Fruit fly (Drosophila melanogaster) whole organism, embryonic: ENCODE measurements around the gene CG43346.

ENCODE experiments used
- Antp ChIP-seq: fragments of 200-800 bp; sonication (Bioruptor generic); optimal IDR thresholded peaks from 3 replicates; lab custom pipeline; 2016; ENCODE audit warnings: missing biosample characterization, missing genetic modification characterization
- B-H2 ChIP-seq: fragments of 200-800 bp; sonication (Bioruptor generic); optimal IDR thresholded peaks from 2 replicates; lab custom pipeline; 2018; ENCODE audit warnings: missing biosample characterization, mild to moderate bottlenecking, missing genetic modification characterization
- BEAF-32 ChIP-seq: fragments of 200-800 bp; sonication (Bioruptor generic); optimal IDR thresholded peaks from 3 replicates; lab custom pipeline; 2017; ENCODE audit warnings: missing biosample characterization, missing genetic modification characterization, mild to moderate bottlenecking, moderate library complexity, missing genetic modification reagents
- Bdp1 ChIP-seq: fragments of 200-800 bp; sonication (Bioruptor generic); optimal IDR thresholded peaks from 3 replicates; lab custom pipeline; 2016; ENCODE audit warnings: missing biosample characterization, missing genetic modification characterization
- CG12769 ChIP-seq: fragments of 200-800 bp; sonication (Bioruptor generic); optimal IDR thresholded peaks from 2 replicates; lab custom pipeline; 2019; ENCODE audit warnings: missing biosample characterization, mild to moderate bottlenecking, missing genetic modification characterization, moderate library complexity
- CG13287 ChIP-seq: fragments of 200-800 bp; sonication (Bioruptor generic); IDR thresholded peaks from 2 replicates; pipeline ENCODE4 v1.3.6; 2022; ENCODE audit warnings: missing biosample characterization, missing genetic modification characterization; ENCODE audit not compliant: partially characterized antibody
- CG13624 ChIP-seq: fragments of 200-800 bp; sonication (Bioruptor generic); optimal IDR thresholded peaks from 2 replicates; lab custom pipeline; 2016; ENCODE audit warnings: missing biosample characterization, missing genetic modification characterization
- CG14014 ChIP-seq: fragments of 200-800 bp; sonication (Bioruptor generic); IDR thresholded peaks from 2 replicates; pipeline ENCODE4 v1.3.6; 2022; ENCODE audit warnings: missing biosample characterization, missing genetic modification characterization
- CG14965 ChIP-seq: fragments of 200-800 bp; sonication (Bioruptor generic); optimal IDR thresholded peaks from 2 replicates; lab custom pipeline; 2016; ENCODE audit warnings: missing biosample characterization, missing genetic modification characterization, borderline replicate concordance
- CG15696 ChIP-seq: fragments of 200-800 bp; sonication (Bioruptor generic); optimal IDR thresholded peaks from 2 replicates; lab custom pipeline; 2019; ENCODE audit warnings: missing biosample characterization, mild to moderate bottlenecking, missing genetic modification characterization, moderate library complexity
- CG16863 ChIP-seq: fragments of 200-800 bp; sonication (Bioruptor generic); optimal IDR thresholded peaks from 3 replicates; lab custom pipeline; 2016; ENCODE audit warnings: missing biosample characterization, missing genetic modification characterization
- CG17361 ChIP-seq: fragments of 200-800 bp; sonication (Bioruptor generic); IDR thresholded peaks from 3 replicates; pipeline ENCODE4 v1.3.6; 2022; ENCODE audit warnings: missing biosample characterization, missing genetic modification characterization
- CG17829 ChIP-seq: fragments of 200-800 bp; optimal IDR thresholded peaks from 2 replicates; lab custom pipeline; 2019; ENCODE audit warnings: missing biosample characterization, mild to moderate bottlenecking, missing genetic modification characterization, moderate library complexity
- CG18599 ChIP-seq: fragments of 200-800 bp; sonication (Bioruptor generic); optimal IDR thresholded peaks from 3 replicates; lab custom pipeline; 2017; ENCODE audit warnings: missing biosample characterization, missing genetic modification characterization, mild to moderate bottlenecking, moderate library complexity, missing genetic modification reagents
- CG30403 ChIP-seq: fragments of 200-800 bp; sonication (Bioruptor generic); optimal IDR thresholded peaks from 3 replicates; lab custom pipeline; 2016; ENCODE audit warnings: missing biosample characterization, missing genetic modification characterization
- CG42726 ChIP-seq: fragments of 200-800 bp; sonication (Bioruptor generic); IDR thresholded peaks from 2 replicates; pipeline ENCODE4 v1.3.6; 2022; ENCODE audit warnings: missing biosample characterization, missing genetic modification characterization; ENCODE audit not compliant: partially characterized antibody
- CG6683 ChIP-seq: fragments of 200-800 bp; sonication (Bioruptor generic); optimal IDR thresholded peaks from 2 replicates; lab custom pipeline; 2017; ENCODE audit warnings: missing biosample characterization, mild to moderate bottlenecking, missing genetic modification characterization, missing genetic modification reagents
- CG6689 ChIP-seq: fragments of 200-800 bp; sonication (Bioruptor generic); IDR thresholded peaks from 2 replicates; pipeline ENCODE4 v1.3.6; 2022; ENCODE audit warnings: missing biosample characterization, missing genetic modification characterization
- CG8388 ChIP-seq: fragments of 200-800 bp; sonication (Bioruptor generic); optimal IDR thresholded peaks from 2 replicates; lab custom pipeline; 2019; ENCODE audit warnings: missing biosample characterization, mild to moderate bottlenecking, missing genetic modification characterization, moderate library complexity
- CHES-1-like ChIP-seq: fragments of 200-800 bp; sonication (Bioruptor generic); optimal IDR thresholded peaks from 2 replicates; lab custom pipeline; 2016; ENCODE audit warnings: missing biosample characterization, missing genetic modification characterization
- CrebB ChIP-seq: fragments of 200-800 bp; sonication (Bioruptor generic); optimal IDR thresholded peaks from 3 replicates; lab custom pipeline; 2018; ENCODE audit warnings: missing biosample characterization, mild to moderate bottlenecking, missing genetic modification characterization
- Drgx ChIP-seq: fragments of 200-800 bp; sonication (Bioruptor generic); IDR thresholded peaks from 2 replicates; pipeline ENCODE4 v1.3.6; 2022; ENCODE audit warnings: missing biosample characterization, missing genetic modification characterization
- Eip74EF ChIP-seq, 2 experiments: fragments of 200-800 bp in 1 of 2; fragments of >200 bp in 1 of 2; sonication (Bioruptor generic) in 1 of 2; optimal IDR thresholded peaks; 2 replicates each; lab custom pipeline; 2017 to 2019; ENCODE audit warnings: missing biosample characterization in 2 of 2, missing genetic modification characterization in 2 of 2, mild to moderate bottlenecking in 1 of 2, moderate library complexity in 1 of 2
- MESR4 ChIP-seq: fragments of 200-800 bp; sonication (Bioruptor generic); optimal IDR thresholded peaks from 2 replicates; lab custom pipeline; 2018; ENCODE audit warnings: missing biosample characterization, mild to moderate bottlenecking, missing genetic modification characterization, moderate library complexity
- Max ChIP-seq: fragments of 200-800 bp; sonication (Bioruptor generic); optimal IDR thresholded peaks from 2 replicates; lab custom pipeline; 2016; ENCODE audit warnings: missing biosample characterization, mild to moderate bottlenecking, missing genetic modification characterization
- Meics ChIP-seq: fragments of 200-800 bp; sonication (Bioruptor generic); optimal IDR thresholded peaks from 2 replicates; lab custom pipeline; 2017; ENCODE audit warnings: missing biosample characterization, mild to moderate bottlenecking, missing genetic modification characterization
- NFAT ChIP-seq: fragments of 200-800 bp; sonication (Bioruptor generic); IDR thresholded peaks from 2 replicates; pipeline ENCODE4 v1.3.6; 2022; ENCODE audit warnings: missing biosample characterization, missing genetic modification characterization
- NfI ChIP-seq: fragments of 200-800 bp; sonication (Bioruptor generic); optimal IDR thresholded peaks from 3 replicates; lab custom pipeline; 2018; ENCODE audit warnings: missing biosample characterization, mild to moderate bottlenecking, missing genetic modification characterization, moderate library complexity
- Ssrp ChIP-seq: fragments of 200-800 bp; sonication (Bioruptor generic); optimal IDR thresholded peaks from 2 replicates; lab custom pipeline; 2018; ENCODE audit warnings: missing biosample characterization, mild to moderate bottlenecking, missing genetic modification characterization, moderate library complexity
- YL-1 ChIP-seq: fragments of 200-800 bp; sonication (Bioruptor generic); optimal IDR thresholded peaks from 3 replicates; lab custom pipeline; 2017; ENCODE audit warnings: missing biosample characterization, mild to moderate bottlenecking, missing genetic modification characterization
- abd-A ChIP-seq: fragments of 200-800 bp; sonication (Bioruptor generic); optimal IDR thresholded peaks from 3 replicates; lab custom pipeline; 2019; ENCODE audit warnings: missing biosample characterization, mild to moderate bottlenecking, missing genetic modification characterization, moderate library complexity
- az2 ChIP-seq: fragments of 200-800 bp; sonication (Bioruptor generic); optimal IDR thresholded peaks from 3 replicates; lab custom pipeline; 2016; ENCODE audit warnings: missing biosample characterization, missing genetic modification characterization
- btn ChIP-seq: fragments of 200-800 bp; sonication (Bioruptor generic); optimal IDR thresholded peaks from 2 replicates; lab custom pipeline; 2016; ENCODE audit warnings: missing biosample characterization, missing genetic modification characterization
- cad ChIP-seq: fragments of >200 bp; optimal IDR thresholded peaks from 2 replicates; lab custom pipeline; 2017; ENCODE audit warnings: missing biosample characterization, missing genetic modification characterization
- dan ChIP-seq: fragments of 200-800 bp; sonication (Bioruptor generic); IDR thresholded peaks from 2 replicates; pipeline ENCODE4 v1.3.6; 2022; ENCODE audit warnings: missing biosample characterization, missing genetic modification characterization
- dpn ChIP-seq, 2 experiments: fragments of 200-800 bp; sonication (Bioruptor generic); optimal IDR thresholded peaks; 3 replicates each; lab custom pipeline; 2016; ENCODE audit warnings: missing biosample characterization in 2 of 2, missing genetic modification characterization in 2 of 2
- eve ChIP-seq, 2 experiments: fragments of >200 bp; optimal IDR thresholded peaks; 2 replicates each; lab custom pipeline; 2017; ENCODE audit warnings: missing biosample characterization in 2 of 2, missing genetic modification characterization in 2 of 2
- fru ChIP-seq: fragments of >200 bp; optimal IDR thresholded peaks from 2 replicates; lab custom pipeline; 2017
- gsb ChIP-seq: fragments of 200-800 bp; sonication (Bioruptor generic); IDR thresholded peaks from 2 replicates; pipeline ENCODE4 v1.3.6; 2022; ENCODE audit warnings: missing biosample characterization, missing genetic modification characterization
- hb ChIP-seq: fragments of 200-800 bp; sonication (Bioruptor generic); IDR thresholded peaks from 3 replicates; pipeline ENCODE4 v1.3.6; 2022; ENCODE audit warnings: missing biosample characterization, missing genetic modification characterization; ENCODE audit not compliant: partially characterized antibody
- lilli ChIP-seq: fragments of 200-800 bp; sonication (Bioruptor generic); optimal IDR thresholded peaks from 3 replicates; lab custom pipeline; 2016; ENCODE audit warnings: missing biosample characterization, missing genetic modification characterization
- mirr ChIP-seq: fragments of 200-800 bp; sonication (Bioruptor generic); optimal IDR thresholded peaks from 3 replicates; lab custom pipeline; 2018; ENCODE audit warnings: missing biosample characterization, mild to moderate bottlenecking, missing genetic modification characterization
- pfk ChIP-seq: fragments of 200-800 bp; sonication (Bioruptor generic); optimal IDR thresholded peaks from 2 replicates; lab custom pipeline; 2018; ENCODE audit warnings: missing biosample characterization, mild to moderate bottlenecking, missing genetic modification characterization, moderate library complexity
- pzg ChIP-seq: fragments of 200-800 bp; sonication (Bioruptor generic); optimal IDR thresholded peaks from 3 replicates; lab custom pipeline; 2018; ENCODE audit warnings: missing biosample characterization, mild to moderate bottlenecking, missing genetic modification characterization, moderate library complexity
- ro ChIP-seq: fragments of 200-800 bp; sonication (Bioruptor generic); IDR thresholded peaks from 2 replicates; pipeline ENCODE4 v1.3.6; 2022; ENCODE audit warnings: missing biosample characterization, missing genetic modification characterization
- scrt ChIP-seq: fragments of 200-800 bp; sonication (Bioruptor generic); optimal IDR thresholded peaks from 2 replicates; lab custom pipeline; 2018; ENCODE audit warnings: missing biosample characterization, mild to moderate bottlenecking, missing genetic modification characterization, moderate library complexity
- sisA ChIP-seq: fragments of 200-800 bp; sonication (Bioruptor generic); IDR thresholded peaks from 2 replicates; pipeline ENCODE4 v1.3.6; 2022; ENCODE audit warnings: missing biosample characterization, missing genetic modification characterization
- tll ChIP-seq, 2 experiments: fragments of 200-800 bp in 1 of 2; fragments of >200 bp in 1 of 2; sonication (Bioruptor generic) in 1 of 2; optimal IDR thresholded peaks; 2 replicates each; lab custom pipeline; 2017 to 2019; ENCODE audit warnings: missing biosample characterization in 2 of 2, missing genetic modification characterization in 2 of 2, mild to moderate bottlenecking in 1 of 2, moderate library complexity in 1 of 2

CG43346 gene

dm6 chr2L:21168295-21169159 lies at the start of gene CG43346, which contains the start of the genes mAcon1 and CG43345 (continued):
- TF ChIP-seq Drgx (GFP tag; lab: Robert Waterston, UW) (peak; percentile 47; the same call in 1 of the 2 replicates), CG18599 (peak; percentile 86), fru (lab: Kevin White, UChicago) (no peak), NFAT (no peak), CG13287 (GFP tag; lab: Robert Waterston, UW) (no peak; the same call in 1 of the 2 replicates), CG30403 (peak; percentile 87), CG8388 (GFP tag; lab: Kevin White, UChicago) (no peak), Meics (GFP tag; lab: Kevin White, UChicago) (peak; percentile 83), CG6689 (peak; percentile 51; the same call in 1 of the 2 replicates), sisA (GFP tag; lab: Robert Waterston, UW) (peak; percentile 60), Max (GFP tag; lab: Kevin White, UChicago) (peak; percentile 82), CG12769 (tag; lab: Kevin White, UChicago) (no peak), lilli (GFP tag; lab: Kevin White, UChicago) (peak; percentile 89), MESR4 (GFP tag; lab: Kevin White, UChicago) (peak; percentile 27), Bdp1 (peak; percentile 86), hb (GFP tag; lab: Robert Waterston, UW) (no peak), Ssrp (tag; lab: Kevin White, UChicago) (peak; percentile 70), abd-A (no peak), YL-1 (GFP tag; lab: Kevin White, UChicago) (peak; percentile 53), CrebB (tag; lab: Kevin White, UChicago) (peak; percentile 58), dpn (GFP tag; optimal IDR thresholded peaks at IDR 0.05; lab: Kevin White, UChicago) (peak; percentile 80 to 91), gsb (GFP tag; lab: Robert Waterston, UW) (no peak), ro (no peak), tll (GFP tag; optimal IDR thresholded peaks at IDR 0.05; lab: Kevin White, UChicago) (peak; percentile 15 to 83), CG14965 (GFP tag; lab: Kevin White, UChicago) (peak; percentile 26), cad (GFP tag; lab: Kevin White, UChicago) (no peak), scrt (GFP tag; lab: Kevin White, UChicago) (no peak), Antp (GFP tag; lab: Kevin White, UChicago) (peak; percentile 87), CG14014 (GFP tag; lab: Robert Waterston, UW) (peak; percentile 75), CG16863 (peak; percentile 81), CG17361 (GFP tag; lab: Robert Waterston, UW) (no peak; the same call in 2 of the 3 replicates), btn (GFP tag; lab: Kevin White, UChicago) (peak; percentile 51), dan (GFP tag; lab: Robert Waterston, UW) (no peak), CG15696 (tag; lab: Kevin White, UChicago) (peak; percentile 72), CG42726 (no peak), pfk (peak; percentile 6), eve (GFP tag; optimal IDR thresholded peaks at IDR 0.05; lab: Kevin White, UChicago) (no peak), CG13624 (GFP tag; lab: Kevin White, UChicago) (peak; percentile 91), B-H2 (GFP tag; lab: Kevin White, UChicago) (peak; percentile 83), CG17829 (tag; lab: Kevin White, UChicago) (peak; percentile 66), Eip74EF (GFP tag; optimal IDR thresholded peaks at IDR 0.05; lab: Kevin White, UChicago) (no peak), CG6683 (GFP tag; lab: Kevin White, UChicago) (peak; percentile 67), CHES-1-like (peak; percentile 87), NfI (GFP tag; lab: Kevin White, UChicago) (peak; percentile 86), pzg (peak; percentile 68), az2 (peak; percentile 76), mirr (GFP tag; lab: Kevin White, UChicago) (peak; percentile 46), BEAF-32 (peak; percentile 48)
